Worm (Caenorhabditis elegans): ENCODE data around the gene scc-2.

Gene scc-2

ce11 chrII:285627-286550, 22.4 kb upstream of the scc-2 start, which contains the start of gene B0432.10 (continued):
- TF ChIP-seq zag-1 (tag; optimal IDR thresholded peaks at IDR 0.05) (no peak), php-3 (GFP tag; IDR thresholded peaks at IDR 0.05) (no peak), dmd-8 (GFP tag; IDR thresholded peaks at IDR 0.05) (no peak), madf-5 (GFP tag; IDR thresholded peaks at IDR 0.05) (no peak), F37D6.2 (tag; optimal IDR thresholded peaks at IDR 0.05) (peak; percentile 46), zfp-2 (tag; optimal IDR thresholded peaks at IDR 0.05) (no peak), T20F7.1 (GFP tag; optimal IDR thresholded peaks at IDR 0.05) (peak; percentile 85), Y75B8A.6 (GFP tag; IDR thresholded peaks at IDR 0.05) (no peak), Y48G9A.11 (GFP tag; IDR thresholded peaks at IDR 0.05) (no peak), nhr-76 (tag; optimal IDR thresholded peaks at IDR 0.05) (no peak), nhr-41 (GFP tag; IDR thresholded peaks at IDR 0.05) (no peak), hlh-11 (tag; optimal IDR thresholded peaks at IDR 0.05) (peak; percentile 64), duxl-1 (tag; optimal IDR thresholded peaks at IDR 0.05; ENCODE audit: poor library complexity) (peak; percentile 61), lin-38 (GFP tag; IDR thresholded peaks at IDR 0.05) (peak; percentile 86), unc-130 (GFP tag; optimal IDR thresholded peaks at IDR 0.05) (no peak), dmd-6 (GFP tag; IDR thresholded peaks at IDR 0.05) (peak; percentile 71), snpc-1.2 (GFP tag; IDR thresholded peaks at IDR 0.05) (no peak), aha-1 (tag) (peak; percentile 95), nhr-28 (tag; optimal IDR thresholded peaks at IDR 0.05) (peak; percentile 57), arid-1 (GFP tag; conservative IDR thresholded peaks at IDR 0.05) (0 out of 2 replicates have a peak, but pooled peaks have one; percentile 44), tra-1 (GFP tag; IDR thresholded peaks at IDR 0.05) (no peak), zip-2 (tag; optimal IDR thresholded peaks at IDR 0.05) (no peak), hlh-30 (tag; optimal IDR thresholded peaks at IDR 0.05; ENCODE audit: insufficient read depth) (peak; percentile 65), lin-1 (GFP tag; IDR thresholded peaks at IDR 0.05) (no peak), ama-1 (optimal IDR thresholded peaks at IDR 0.05) (no peak), nhr-10 (tag; optimal IDR thresholded peaks at IDR 0.05) (no peak), lim-7 (GFP tag; IDR thresholded peaks at IDR 0.05) (no peak), hif-1 (tag; optimal IDR thresholded peaks at IDR 0.05) (peak in 1 of 2 experiments; percentile 7), mes-2 (tag; optimal IDR thresholded peaks at IDR 0.05; ENCODE audit: poor library complexity, severe bottlenecking) (peak; percentile 91), ceh-32 (tag; optimal IDR thresholded peaks at IDR 0.05; ENCODE audit: poor library complexity) (no peak), gei-8 (GFP tag; optimal IDR thresholded peaks at IDR 0.05) (no peak), pqm-1 (tag; optimal IDR thresholded peaks at IDR 0.05) (peak; percentile 19), ceh-62 (tag; optimal IDR thresholded peaks at IDR 0.05) (no peak), ceh-82 (tag; optimal IDR thresholded peaks at IDR 0.05) (no peak), pha-4 (GFP tag; IDR thresholded peaks at IDR 0.05) (peak; percentile 51; the same call in 1 of the 2 replicates), pha-4 (tag; optimal IDR thresholded peaks at IDR 0.05) (peak; percentile 92), spr-3 (GFP tag; optimal IDR thresholded peaks at IDR 0.05) (peak; percentile 11), ceh-20 (GFP tag; IDR thresholded peaks at IDR 0.05) (peak; percentile 62; the same call in 1 of the 2 replicates), nhr-237 (tag; optimal IDR thresholded peaks at IDR 0.05) (no peak), madf-9 (GFP tag; conservative IDR thresholded peaks at IDR 0.05) (no peak), aly-2 (tag; optimal IDR thresholded peaks at IDR 0.05) (no peak), T26A8.4 (GFP tag; IDR thresholded peaks at IDR 0.05) (peak; percentile 69; the same call in 1 of the 2 replicates), F49E8.2 (tag; optimal IDR thresholded peaks at IDR 0.05; ENCODE audit: borderline replicate concordance) (no peak), sdz-12 (GFP tag; optimal IDR thresholded peaks at IDR 0.05) (no peak), lin-39 (tag; optimal IDR thresholded peaks at IDR 0.05) (no peak), ceh-28 (tag; optimal IDR thresholded peaks at IDR 0.05) (no peak), F10B5.3 (tag; optimal IDR thresholded peaks at IDR 0.05) (peak; percentile 51), set-16 (GFP tag; IDR thresholded peaks at IDR 0.05) (no peak), mdt-29 (GFP tag; IDR thresholded peaks at IDR 0.05) (no peak), skn-1 (tag; optimal IDR thresholded peaks at IDR 0.05) (no peak)

Data from whole organism, L4 larva.